Worm (Caenorhabditis elegans): ENCODE measurements around the gene C50B6.1.

- TF ChIP-seq him-1 (tag; optimal IDR thresholded peaks at IDR 0.05) (no peak), dao-5 (tag; optimal IDR thresholded peaks at IDR 0.05) (no peak), W03F9.2 (tag; optimal IDR thresholded peaks at IDR 0.05) (no peak)
Observed at ce11 chrV:13301443-13301842, 7.3 kb upstream of the C50B6.1 start, which contains the start of gene ceh-79.
